Fruit fly (Drosophila melanogaster) whole organism, embryonic: ENCODE results near the gene dpr20.

ENCODE experiments used
- ATbp ChIP-seq: fragments of 200-800 bp; sonication (Bioruptor generic); optimal IDR thresholded peaks from 2 replicates; lab custom pipeline; 2017; ENCODE audit warnings: missing biosample characterization, mild to moderate bottlenecking, missing genetic modification characterization, missing genetic modification reagents
- Aef1 ChIP-seq: fragments of 200-800 bp; sonication (Bioruptor generic); IDR thresholded peaks from 3 replicates; pipeline ENCODE4 v1.3.6; 2022; ENCODE audit warnings: missing biosample characterization, missing genetic modification characterization
- Blimp-1 ChIP-seq: fragments of 200-800 bp; sonication (Bioruptor generic); optimal IDR thresholded peaks from 3 replicates; lab custom pipeline; 2018; ENCODE audit warnings: missing biosample characterization, missing genetic modification characterization, mild to moderate bottlenecking, moderate library complexity, missing genetic modification reagents
- CG1024 ChIP-seq: fragments of 200-800 bp; sonication (Bioruptor generic); IDR thresholded peaks from 2 replicates; pipeline ENCODE4 v1.3.6; 2022; ENCODE audit warnings: missing biosample characterization, missing genetic modification characterization
- CG10979 ChIP-seq: fragments of 200-800 bp; sonication (Bioruptor generic); optimal IDR thresholded peaks from 2 replicates; lab custom pipeline; 2018; ENCODE audit warnings: missing biosample characterization, mild to moderate bottlenecking, missing genetic modification characterization, moderate library complexity
- CG12219 ChIP-seq: fragments of 200-800 bp; sonication (Bioruptor generic); optimal IDR thresholded peaks from 3 replicates; lab custom pipeline; 2018; ENCODE audit warnings: missing biosample characterization, mild to moderate bottlenecking, missing genetic modification characterization
- CG13296 ChIP-seq: fragments of 200-800 bp; sonication (Bioruptor generic); optimal IDR thresholded peaks from 3 replicates; lab custom pipeline; 2018; ENCODE audit warnings: missing biosample characterization, mild to moderate bottlenecking, missing genetic modification characterization
- CG17359 ChIP-seq: fragments of 200-800 bp; sonication (Bioruptor generic); optimal IDR thresholded peaks from 3 replicates; lab custom pipeline; 2018; ENCODE audit warnings: missing biosample characterization, mild to moderate bottlenecking, missing genetic modification characterization, moderate library complexity
- CG17802 ChIP-seq: fragments of 200-800 bp; sonication (Bioruptor generic); optimal IDR thresholded peaks from 2 replicates; lab custom pipeline; 2018; ENCODE audit warnings: missing biosample characterization, mild to moderate bottlenecking, missing genetic modification characterization, moderate library complexity
- CG18262 ChIP-seq: fragments of 200-800 bp; optimal IDR thresholded peaks from 3 replicates; lab custom pipeline; 2019; ENCODE audit warnings: missing biosample characterization, mild to moderate bottlenecking, missing genetic modification characterization, moderate library complexity
- CG1832 ChIP-seq: fragments of 200-800 bp; sonication (Bioruptor generic); optimal IDR thresholded peaks from 2 replicates; lab custom pipeline; 2017; ENCODE audit warnings: missing biosample characterization, mild to moderate bottlenecking, missing genetic modification characterization, inconsistent platforms
- CG2712 ChIP-seq: fragments of 200-800 bp; optimal IDR thresholded peaks from 3 replicates; lab custom pipeline; 2019; ENCODE audit warnings: missing biosample characterization, mild to moderate bottlenecking, missing genetic modification characterization, moderate library complexity
- CG30020 ChIP-seq: fragments of 200-800 bp; optimal IDR thresholded peaks from 2 replicates; lab custom pipeline; 2019; ENCODE audit warnings: missing biosample characterization, mild to moderate bottlenecking, missing genetic modification characterization, moderate library complexity
- CG3163 ChIP-seq: fragments of 200-800 bp; sonication (Bioruptor generic); optimal IDR thresholded peaks from 3 replicates; lab custom pipeline; 2016; ENCODE audit warnings: missing biosample characterization, missing genetic modification characterization
- CG3281 ChIP-seq: fragments of 200-800 bp; sonication (Bioruptor generic); optimal IDR thresholded peaks from 3 replicates; lab custom pipeline; 2017; ENCODE audit warnings: missing biosample characterization, mild to moderate bottlenecking, missing genetic modification characterization
- CG33213 ChIP-seq: fragments of 200-800 bp; sonication (Bioruptor generic); optimal IDR thresholded peaks from 3 replicates; lab custom pipeline; 2016; ENCODE audit warnings: missing biosample characterization, missing genetic modification characterization
- CG42726 ChIP-seq: fragments of 200-800 bp; sonication (Bioruptor generic); IDR thresholded peaks from 2 replicates; pipeline ENCODE4 v1.3.6; 2022; ENCODE audit warnings: missing biosample characterization, missing genetic modification characterization; ENCODE audit not compliant: partially characterized antibody
- CG6175 ChIP-seq: fragments of 200-800 bp; sonication (Bioruptor generic); IDR thresholded peaks from 3 replicates; pipeline ENCODE4 v1.3.6; 2022; ENCODE audit warnings: missing biosample characterization, missing genetic modification characterization
- CG6272 ChIP-seq: fragments of 200-800 bp; sonication (Bioruptor generic); IDR thresholded peaks from 2 replicates; pipeline ENCODE4 v1.3.6; 2022; ENCODE audit warnings: missing biosample characterization, missing genetic modification characterization
- CG6689 ChIP-seq: fragments of 200-800 bp; sonication (Bioruptor generic); IDR thresholded peaks from 2 replicates; pipeline ENCODE4 v1.3.6; 2022; ENCODE audit warnings: missing biosample characterization, missing genetic modification characterization
- CG6813 ChIP-seq: fragments of 200-800 bp; sonication (Bioruptor generic); optimal IDR thresholded peaks from 2 replicates; lab custom pipeline; 2017; ENCODE audit warnings: missing biosample characterization, missing genetic modification characterization, mild to moderate bottlenecking, moderate library complexity, missing genetic modification reagents
- CG7928 ChIP-seq: fragments of 200-800 bp; sonication (Bioruptor generic); optimal IDR thresholded peaks from 2 replicates; lab custom pipeline; 2017; ENCODE audit warnings: missing biosample characterization, mild to moderate bottlenecking, missing genetic modification characterization
- CG8765 ChIP-seq: fragments of 200-800 bp; sonication (Bioruptor generic); IDR thresholded peaks from 2 replicates; pipeline ENCODE4 v1.3.6; 2022; ENCODE audit warnings: missing biosample characterization, missing genetic modification characterization
- CG9437 ChIP-seq: fragments of 200-800 bp; sonication (Bioruptor generic); optimal IDR thresholded peaks from 2 replicates; lab custom pipeline; 2018; ENCODE audit warnings: missing biosample characterization, mild to moderate bottlenecking, missing genetic modification characterization
- HLH3B ChIP-seq: fragments of 200-800 bp; sonication (Bioruptor generic); IDR thresholded peaks from 2 replicates; pipeline ENCODE4 v1.3.6; 2022; ENCODE audit warnings: missing biosample characterization, missing genetic modification characterization
- HmgZ ChIP-seq: fragments of 200-800 bp; sonication (Bioruptor generic); optimal IDR thresholded peaks from 2 replicates; lab custom pipeline; 2018; ENCODE audit warnings: missing biosample characterization, mild to moderate bottlenecking, missing genetic modification characterization
- Hmx ChIP-seq: fragments of 200-800 bp; sonication (Bioruptor generic); optimal IDR thresholded peaks from 2 replicates; lab custom pipeline; 2016; ENCODE audit warnings: missing biosample characterization, missing genetic modification characterization
- Mes4 ChIP-seq: fragments of 200-800 bp; sonication (Bioruptor generic); optimal IDR thresholded peaks from 2 replicates; lab custom pipeline; 2016; ENCODE audit warnings: missing biosample characterization, missing genetic modification characterization
- Neu2 ChIP-seq: fragments of 200-800 bp; sonication (Bioruptor generic); optimal IDR thresholded peaks from 3 replicates; lab custom pipeline; 2016; ENCODE audit warnings: missing biosample characterization, missing genetic modification characterization, borderline replicate concordance
- NfI ChIP-seq: fragments of 200-800 bp; sonication (Bioruptor generic); optimal IDR thresholded peaks from 3 replicates; lab custom pipeline; 2018; ENCODE audit warnings: missing biosample characterization, mild to moderate bottlenecking, missing genetic modification characterization, moderate library complexity
- Optix ChIP-seq: fragments of 200-800 bp; sonication (Bioruptor generic); IDR thresholded peaks from 3 replicates; pipeline ENCODE4 v1.3.6; 2022; ENCODE audit warnings: missing biosample characterization, missing genetic modification characterization
- Sox102F ChIP-seq: fragments of 200-800 bp; sonication (Bioruptor generic); optimal IDR thresholded peaks from 2 replicates; lab custom pipeline; 2018; ENCODE audit warnings: missing biosample characterization, mild to moderate bottlenecking, missing genetic modification characterization, moderate library complexity
- TFAM ChIP-seq: fragments of 200-800 bp; sonication (Bioruptor generic); optimal IDR thresholded peaks from 2 replicates; lab custom pipeline; 2017; ENCODE audit warnings: missing biosample characterization, missing genetic modification characterization, inconsistent platforms
- Xrp1 ChIP-seq: fragments of 200-800 bp; sonication (Bioruptor generic); IDR thresholded peaks from 2 replicates; pipeline ENCODE4 v1.3.6; 2022; ENCODE audit warnings: missing biosample characterization, missing genetic modification characterization
- aop ChIP-seq: fragments of 200-800 bp; sonication (Bioruptor generic); IDR thresholded peaks from 2 replicates; pipeline ENCODE4 v1.3.6; 2022; ENCODE audit warnings: missing biosample characterization, missing genetic modification characterization
- az2 ChIP-seq: fragments of 200-800 bp; sonication (Bioruptor generic); optimal IDR thresholded peaks from 3 replicates; lab custom pipeline; 2016; ENCODE audit warnings: missing biosample characterization, missing genetic modification characterization
- br ChIP-seq: fragments of >200 bp; optimal IDR thresholded peaks from 2 replicates; lab custom pipeline; 2017
- cwo ChIP-seq: fragments of 200-800 bp; sonication (Bioruptor generic); optimal IDR thresholded peaks from 3 replicates; lab custom pipeline; 2017; ENCODE audit warnings: missing biosample characterization, missing genetic modification characterization, mild to moderate bottlenecking, moderate library complexity, missing genetic modification reagents
- fru ChIP-seq: fragments of >200 bp; optimal IDR thresholded peaks from 2 replicates; lab custom pipeline; 2017
- ftz-f1 ChIP-seq: fragments of 200-800 bp; sonication (Bioruptor generic); optimal IDR thresholded peaks from 2 replicates; lab custom pipeline; 2016; ENCODE audit warnings: missing biosample characterization, missing genetic modification characterization
- grau ChIP-seq: fragments of 200-800 bp; optimal IDR thresholded peaks from 3 replicates; lab custom pipeline; 2019; ENCODE audit warnings: missing biosample characterization, mild to moderate bottlenecking, missing genetic modification characterization, moderate library complexity
- h ChIP-seq: fragments of >200 bp; optimal IDR thresholded peaks from 2 replicates; lab custom pipeline; 2017
- lilli ChIP-seq: fragments of 200-800 bp; sonication (Bioruptor generic); optimal IDR thresholded peaks from 3 replicates; lab custom pipeline; 2016; ENCODE audit warnings: missing biosample characterization, missing genetic modification characterization
- lmd ChIP-seq: fragments of 200-800 bp; sonication (Bioruptor generic); IDR thresholded peaks from 2 replicates; pipeline ENCODE4 v1.3.6; 2022; ENCODE audit warnings: missing biosample characterization, missing genetic modification characterization
- odd ChIP-seq: fragments of 200-800 bp; sonication (Bioruptor generic); optimal IDR thresholded peaks from 2 replicates; lab custom pipeline; 2017; ENCODE audit warnings: missing biosample characterization, mild to moderate bottlenecking, missing genetic modification characterization
- peb ChIP-seq: fragments of 200-800 bp; sonication (Bioruptor generic); IDR thresholded peaks from 2 replicates; pipeline ENCODE4 v1.3.6; 2022; ENCODE audit warnings: missing biosample characterization, missing genetic modification characterization
- repo ChIP-seq: fragments of 200-800 bp; sonication (Bioruptor generic); optimal IDR thresholded peaks from 2 replicates; lab custom pipeline; 2016; ENCODE audit warnings: missing biosample characterization, missing genetic modification characterization
- sens ChIP-seq: fragments of 200-800 bp; sonication (Bioruptor generic); peaks from one replicate; lab custom pipeline; 2016; ENCODE audit warnings: missing biosample characterization, missing genetic modification characterization
- slbo ChIP-seq: fragments of 200-800 bp; sonication (Bioruptor generic); IDR thresholded peaks from 2 replicates; pipeline ENCODE4 v1.3.6; 2022; ENCODE audit warnings: missing biosample characterization, missing genetic modification characterization
- sob ChIP-seq: fragments of 200-800 bp; sonication (Bioruptor generic); IDR thresholded peaks from 2 replicates; pipeline ENCODE4 v1.3.6; 2022; ENCODE audit warnings: missing biosample characterization, missing genetic modification characterization
- trem ChIP-seq: fragments of 200-800 bp; optimal IDR thresholded peaks from 3 replicates; lab custom pipeline; 2019; ENCODE audit warnings: missing biosample characterization, mild to moderate bottlenecking, missing genetic modification characterization, moderate library complexity
- unpg ChIP-seq: fragments of 200-800 bp; sonication (Bioruptor generic); optimal IDR thresholded peaks from 3 replicates; lab custom pipeline; 2018; ENCODE audit warnings: missing biosample characterization, mild to moderate bottlenecking, missing genetic modification characterization, moderate library complexity

Gene dpr20

DNA sequence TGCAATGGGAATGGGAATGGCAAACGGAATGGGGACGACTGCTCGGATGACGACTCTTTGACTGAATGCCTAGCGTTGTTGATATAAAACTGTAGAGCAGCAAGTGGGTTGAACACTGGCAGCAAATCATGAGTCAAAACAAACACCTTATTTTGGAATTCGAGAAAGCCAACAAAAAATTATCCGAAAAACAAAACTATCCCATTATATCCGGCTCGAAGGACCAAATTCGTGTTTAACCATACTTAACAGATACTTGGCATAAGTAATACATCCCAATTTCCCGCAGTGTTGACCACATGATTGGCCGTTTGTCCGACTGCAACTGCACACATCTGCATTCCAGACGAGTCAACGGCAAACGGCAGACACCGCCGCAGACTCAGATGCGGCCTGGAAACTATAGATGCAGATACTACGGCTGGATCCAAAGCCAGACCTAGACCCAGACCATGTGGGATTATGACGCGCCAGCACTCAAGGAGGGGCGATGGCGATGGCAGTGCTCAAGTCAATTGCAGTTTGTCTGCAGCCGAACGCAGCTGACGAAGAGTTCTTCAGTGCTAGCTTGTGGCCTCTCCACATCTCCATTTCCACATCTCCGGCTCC is 43.7 kb downstream of the dpr20 start (continued):
- TF ChIP-seq CG1832 (GFP tag; lab: Kevin White, UChicago) (no peak), Aef1 (GFP tag; lab: Robert Waterston, UW) (no peak), CG6689 (GFP tag; lab: Robert Waterston, UW) (no peak), HLH3B (peak; percentile 43; the same call in 1 of the 2 replicates), Hmx (GFP tag; lab: Kevin White, UChicago) (no peak), repo (GFP tag; lab: Kevin White, UChicago) (no peak), odd (GFP tag; lab: Kevin White, UChicago) (no peak), CG8765 (GFP tag; lab: Robert Waterston, UW) (no peak), CG6813 (no peak), az2 (peak; percentile 16), ATbp (peak; percentile 21), ftz-f1 (no peak), CG12219 (GFP tag; lab: Kevin White, UChicago) (no peak), CG7928 (GFP tag; lab: Kevin White, UChicago) (no peak), CG2712 (tag; lab: Kevin White, UChicago) (peak; percentile 23), CG6272 (GFP tag; lab: Robert Waterston, UW) (no peak), peb (GFP tag; lab: Robert Waterston, UW) (no peak), trem (tag; lab: Kevin White, UChicago) (no peak), Neu2 (no peak), CG3281 (no peak), Blimp-1 (GFP tag; lab: Kevin White, UChicago) (peak; percentile 27), CG1024 (GFP tag; lab: Robert Waterston, UW) (peak; percentile 8; the same call in 1 of the 2 replicates), CG13296 (no peak), cwo (no peak), Mes4 (GFP tag; lab: Kevin White, UChicago) (no peak), grau (tag; lab: Kevin White, UChicago) (no peak), sens (GFP tag; lab: Kevin White, UChicago) (peak; percentile 92), Xrp1 (GFP tag; lab: Robert Waterston, UW) (no peak; the same call in 1 of the 2 replicates), CG9437 (GFP tag; lab: Kevin White, UChicago) (no peak), slbo (GFP tag; lab: Robert Waterston, UW) (no peak), br (no peak), Sox102F (GFP tag; lab: Kevin White, UChicago) (peak; percentile 56), unpg (peak; percentile 46), lilli (GFP tag; lab: Kevin White, UChicago) (no peak), aop (GFP tag; lab: Robert Waterston, UW) (no peak), CG30020 (no peak), HmgZ (no peak), h (lab: Kevin White, UChicago) (no peak), CG10979 (peak; percentile 19), CG17802 (tag; lab: Kevin White, UChicago) (no peak), CG18262 (peak; percentile 42), CG3163 (GFP tag; lab: Kevin White, UChicago) (no peak), lmd (peak; percentile 15; the same call in 1 of the 2 replicates), CG42726 (GFP tag; lab: Robert Waterston, UW) (no peak), CG33213 (GFP tag; lab: Kevin White, UChicago) (no peak), Optix (GFP tag; lab: Robert Waterston, UW) (no peak), CG6175 (no peak), CG17359 (tag; lab: Kevin White, UChicago) (peak; percentile 48), NfI (GFP tag; lab: Kevin White, UChicago) (no peak), TFAM (GFP tag; lab: Kevin White, UChicago) (no peak), sob (GFP tag; lab: Robert Waterston, UW) (no peak), fru (no peak)
